Worm (Caenorhabditis elegans): ENCODE results near the gene xdh-1.

DNA sequence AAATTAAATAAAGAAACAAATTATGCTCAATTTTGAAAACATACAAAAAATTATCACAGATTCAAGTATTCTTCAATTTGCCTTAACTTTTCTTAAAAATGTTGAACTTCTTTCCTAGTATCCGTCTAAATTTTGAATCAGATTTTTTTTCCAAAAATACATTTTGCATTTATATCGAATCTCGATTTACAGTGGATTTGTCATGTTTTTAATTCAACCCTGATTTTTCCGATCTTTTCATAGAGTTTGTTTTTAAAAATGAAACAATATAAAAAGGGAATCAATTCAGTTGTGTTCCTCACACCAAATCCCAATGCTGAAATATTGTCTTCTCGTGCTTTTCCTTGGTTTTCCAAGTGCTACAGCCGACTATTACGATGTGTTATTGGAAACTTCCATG lies 11.7 kb upstream of the xdh-1 start, which contains the start of gene F55B11.3:
- TF ChIP-seq nhr-12 (tag; optimal IDR thresholded peaks at IDR 0.05) = no peak
- TF ChIP-seq ama-1 (optimal IDR thresholded peaks at IDR 0.05) = no peak
- no peak for TF ChIP-seq elt-1 (tag; optimal IDR thresholded peaks at IDR 0.05)
- TF ChIP-seq zag-1 (tag; optimal IDR thresholded peaks at IDR 0.05) = no peak
- TF ChIP-seq egl-27 (tag; optimal IDR thresholded peaks at IDR 0.05) = no peak
- no peak for TF ChIP-seq tbx-2 (tag; optimal IDR thresholded peaks at IDR 0.05)
- no peak for TF ChIP-seq pqm-1 (tag; optimal IDR thresholded peaks at IDR 0.05)
- no peak for TF ChIP-seq nfya-1 (tag; optimal IDR thresholded peaks at IDR 0.05; ENCODE audit: insufficient read depth)
- no peak for TF ChIP-seq snpc-4 (tag; optimal IDR thresholded peaks at IDR 0.05)
- no peak for TF ChIP-seq sea-2 (GFP tag; optimal IDR thresholded peaks at IDR 0.05)
- TF ChIP-seq elt-3 (tag; optimal IDR thresholded peaks at IDR 0.05) = no peak
- no peak for TF ChIP-seq ZK546.5 (tag; optimal IDR thresholded peaks at IDR 0.05)
- TF ChIP-seq skn-1 (tag; optimal IDR thresholded peaks at IDR 0.05) = no peak
